Fruit fly (Drosophila melanogaster) whole organism, embryonic: Measurements from ENCODE around the gene THADA.

Source experiments
- CG12942 ChIP-seq: fragments of 200-800 bp; sonication (Bioruptor generic); optimal IDR thresholded peaks from 3 replicates; lab custom pipeline; 2016; ENCODE audit warnings: missing biosample characterization, missing genetic modification characterization
- CG17912 ChIP-seq: fragments of 200-800 bp; sonication (Bioruptor generic); optimal IDR thresholded peaks from 2 replicates; lab custom pipeline; 2018; ENCODE audit warnings: missing biosample characterization, mild to moderate bottlenecking, missing genetic modification characterization
- CG8290 ChIP-seq, 3 experiments: fragments of 200-800 bp; sonication (Bioruptor generic); optimal IDR thresholded peaks; 2 replicates each; lab custom pipeline; 2016 to 2019; ENCODE audit warnings: missing biosample characterization in 3 of 3, missing genetic modification characterization in 3 of 3, mild to moderate bottlenecking in 2 of 3, moderate library complexity in 1 of 3
- CG9727 ChIP-seq: fragments of 200-800 bp; sonication (Bioruptor generic); optimal IDR thresholded peaks from 3 replicates; lab custom pipeline; 2017; ENCODE audit warnings: missing biosample characterization, mild to moderate bottlenecking, missing genetic modification characterization
- H15 ChIP-seq: fragments of 200-800 bp; sonication (Bioruptor generic); IDR thresholded peaks from 3 replicates; pipeline ENCODE4 v1.3.6; 2022; ENCODE audit warnings: missing biosample characterization, missing genetic modification characterization
- Kr ChIP-seq: fragments of 200-800 bp; sonication (Bioruptor generic); optimal IDR thresholded peaks from 2 replicates; lab custom pipeline; 2017; ENCODE audit warnings: missing biosample characterization, mild to moderate bottlenecking, missing genetic modification characterization
- NK7.1 ChIP-seq: fragments of 200-800 bp; sonication (Bioruptor generic); optimal IDR thresholded peaks from 3 replicates; lab custom pipeline; 2016; ENCODE audit warnings: missing biosample characterization, missing genetic modification characterization
- Sox102F ChIP-seq: fragments of 200-800 bp; sonication (Bioruptor generic); optimal IDR thresholded peaks from 2 replicates; lab custom pipeline; 2018; ENCODE audit warnings: missing biosample characterization, mild to moderate bottlenecking, missing genetic modification characterization, moderate library complexity
- crc ChIP-seq: fragments of 200-800 bp; sonication (Bioruptor generic); optimal IDR thresholded peaks from 2 replicates; lab custom pipeline; 2016; ENCODE audit warnings: missing biosample characterization, missing genetic modification characterization
- ind ChIP-seq: fragments of 200-800 bp; sonication (Bioruptor generic); optimal IDR thresholded peaks from 3 replicates; lab custom pipeline; 2016; ENCODE audit warnings: missing biosample characterization, missing genetic modification characterization
- sima ChIP-seq: fragments of 200-800 bp; sonication (Bioruptor generic); optimal IDR thresholded peaks from 2 replicates; lab custom pipeline; 2016; ENCODE audit warnings: missing biosample characterization, missing genetic modification characterization

- TF ChIP-seq CG17912 (GFP tag; lab: Kevin White, UChicago) (peak; percentile 32), NK7.1 (GFP tag; lab: Kevin White, UChicago) (no peak), Sox102F (GFP tag; lab: Kevin White, UChicago) (no peak), CG12942 (GFP tag; lab: Kevin White, UChicago) (peak; percentile 16), Kr (no peak), CG8290 (GFP tag; optimal IDR thresholded peaks at IDR 0.05; lab: Kevin White, UChicago) (peak; percentile 80), CG8290 (tag; optimal IDR thresholded peaks at IDR 0.05; lab: Kevin White, UChicago) (no peak), sima (GFP tag; lab: Kevin White, UChicago) (no peak), ind (GFP tag; lab: Kevin White, UChicago) (no peak), H15 (GFP tag; lab: Robert Waterston, UW) (no peak), crc (GFP tag; lab: Kevin White, UChicago) (no peak), CG9727 (GFP tag; lab: Kevin White, UChicago) (peak; percentile 18)
Measured at dm6 chrX:19851989-19852307, 13.4 kb downstream of the THADA start, which contains the start of the genes pico and Nup205.
